Worm (Caenorhabditis elegans): Measurements from ENCODE around the gene nhr-260.

DNA sequence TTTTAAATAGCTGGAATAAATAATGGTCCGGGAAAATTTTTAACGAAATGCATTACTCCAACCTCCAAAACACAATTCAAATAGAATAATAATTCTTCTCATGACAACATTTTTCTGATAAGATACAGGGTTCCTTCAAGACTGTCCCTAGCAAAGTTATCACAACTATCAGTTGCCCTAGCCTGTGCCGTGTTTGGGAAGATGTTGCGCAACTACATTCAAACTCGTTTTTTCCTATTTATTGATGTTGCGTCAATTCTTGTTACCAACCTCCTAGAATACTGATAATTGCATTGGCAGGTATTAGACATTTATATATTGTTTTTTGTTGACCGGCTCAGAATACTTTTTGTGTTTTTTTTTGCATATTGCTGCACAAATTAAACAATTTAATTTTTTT lies 43.6 kb upstream of the nhr-260 start:
- TF ChIP-seq ceh-48 (tag; optimal IDR thresholded peaks at IDR 0.05) (no peak), C08G9.2 (tag; optimal IDR thresholded peaks at IDR 0.05) (no peak), nhr-11 (tag; optimal IDR thresholded peaks at IDR 0.05) (no peak), fkh-10 (GFP tag; optimal IDR thresholded peaks at IDR 0.05) (no peak), ceh-34 (tag; optimal IDR thresholded peaks at IDR 0.05) (no peak), odd-2 (tag; optimal IDR thresholded peaks at IDR 0.05) (no peak), K09A11.1 (tag; optimal IDR thresholded peaks at IDR 0.05; ENCODE audit: insufficient read depth) (no peak), ama-1 (optimal IDR thresholded peaks at IDR 0.05) (no peak), hlh-6 (tag; optimal IDR thresholded peaks at IDR 0.05) (no peak), pax-1 (tag; optimal IDR thresholded peaks at IDR 0.05) (no peak), dve-1 (tag; optimal IDR thresholded peaks at IDR 0.05) (no peak), tbx-2 (tag; optimal IDR thresholded peaks at IDR 0.05) (no peak), pha-4 (tag; optimal IDR thresholded peaks at IDR 0.05) (no peak)

All from whole organism, late embryonic.